Worm (Caenorhabditis elegans): ENCODE measurements around the gene F26D2.10.

The F26D2.10 gene

ce11 chrV:16401519-16401918 is 27.9 kb downstream of the F26D2.10 start, which contains the start of gene F13A7.14:
F13A7.14 (plus strand) TSS chrV:16401891.
- TF ChIP-seq ceh-83 (GFP tag; optimal IDR thresholded peaks at IDR 0.05) (no peak), ceh-43 (GFP tag; optimal IDR thresholded peaks at IDR 0.05) (peak; percentile 21), mep-1 (tag; optimal IDR thresholded peaks at IDR 0.05) (peak; percentile 17), sem-2 (GFP tag; optimal IDR thresholded peaks at IDR 0.05) (no peak), lin-13 (tag; optimal IDR thresholded peaks at IDR 0.05) (peak; percentile 22), mls-2 (tag; optimal IDR thresholded peaks at IDR 0.05) (no peak), pha-4 (tag; optimal IDR thresholded peaks at IDR 0.05) (no peak), sptf-1 (tag; optimal IDR thresholded peaks at IDR 0.05) (peak; percentile 38), ces-1 (GFP tag; optimal IDR thresholded peaks at IDR 0.05) (peak; percentile 52), lsy-2 (tag; optimal IDR thresholded peaks at IDR 0.05) (peak; percentile 59), nhr-237 (tag; optimal IDR thresholded peaks at IDR 0.05) (peak; percentile 47)

ce11 chrV:16399388-16399787 is 30.0 kb downstream of the F26D2.10 start, which contains the start of gene sre-36:
sre-36 (plus strand) TSS chrV:16399688.
- TF ChIP-seq unc-39 (tag; optimal IDR thresholded peaks at IDR 0.05) (no peak), drap-1 (GFP tag; optimal IDR thresholded peaks at IDR 0.05) (no peak), ces-1 (GFP tag; optimal IDR thresholded peaks at IDR 0.05) (no peak), nhr-12 (tag; optimal IDR thresholded peaks at IDR 0.05) (no peak), unc-62 (GFP tag; optimal IDR thresholded peaks at IDR 0.05) (no peak), ceh-83 (GFP tag; optimal IDR thresholded peaks at IDR 0.05) (no peak), zip-8 (tag; optimal IDR thresholded peaks at IDR 0.05) (no peak), nhr-237 (tag; optimal IDR thresholded peaks at IDR 0.05) (no peak), lsy-2 (tag; optimal IDR thresholded peaks at IDR 0.05) (no peak), ceh-43 (GFP tag; optimal IDR thresholded peaks at IDR 0.05) (no peak), flh-1 (GFP tag; optimal IDR thresholded peaks at IDR 0.05) (no peak), lin-32 (GFP tag; optimal IDR thresholded peaks at IDR 0.05) (no peak), snpc-4 (tag; optimal IDR thresholded peaks at IDR 0.05) (no peak), sptf-1 (tag; optimal IDR thresholded peaks at IDR 0.05) (no peak)

- TF ChIP-seq mls-2 (tag; optimal IDR thresholded peaks at IDR 0.05) (no peak), flh-1 (GFP tag; optimal IDR thresholded peaks at IDR 0.05) (no peak), mep-1 (tag; optimal IDR thresholded peaks at IDR 0.05) (no peak), elt-1 (tag; optimal IDR thresholded peaks at IDR 0.05; ENCODE audit: borderline replicate concordance, insufficient read depth) (no peak), unc-120 (tag; optimal IDR thresholded peaks at IDR 0.05; ENCODE audit: poor library complexity, severe bottlenecking) (no peak), unc-39 (tag; optimal IDR thresholded peaks at IDR 0.05) (no peak), zip-8 (tag; optimal IDR thresholded peaks at IDR 0.05) (no peak), drap-1 (GFP tag; optimal IDR thresholded peaks at IDR 0.05) (no peak)
Observed at ce11 chrV:16395739-16396138, 33.7 kb downstream of the F26D2.10 start, which contains the start of gene F13A7.12. F13A7.12 (plus strand) TSS chrV:16396039.

ce11 chrV:16395131-16395530 is 34.3 kb downstream of the F26D2.10 start, which contains the start of gene F13A7.11:
F13A7.11 (minus strand) TSS chrV:16395304.
- no peak for TF ChIP-seq unc-62 (GFP tag; optimal IDR thresholded peaks at IDR 0.05)
- TF ChIP-seq lin-32 (GFP tag; optimal IDR thresholded peaks at IDR 0.05) = no peak
- TF ChIP-seq nhr-12 (tag; optimal IDR thresholded peaks at IDR 0.05) = no peak
- TF ChIP-seq bed-3 (GFP tag; optimal IDR thresholded peaks at IDR 0.05) = no peak
- no peak for TF ChIP-seq cnd-1 (tag; optimal IDR thresholded peaks at IDR 0.05)
- TF ChIP-seq zip-8 (tag; optimal IDR thresholded peaks at IDR 0.05) = no peak
- no peak for TF ChIP-seq unc-120 (tag; optimal IDR thresholded peaks at IDR 0.05; ENCODE audit: poor library complexity, severe bottlenecking)
- TF ChIP-seq ceh-43 (GFP tag; optimal IDR thresholded peaks at IDR 0.05) = no peak
- TF ChIP-seq blmp-1 (tag; optimal IDR thresholded peaks at IDR 0.05) = no peak
- no peak for TF ChIP-seq unc-39 (tag; optimal IDR thresholded peaks at IDR 0.05)
- TF ChIP-seq ztf-11 (tag; optimal IDR thresholded peaks at IDR 0.05) = no peak
- TF ChIP-seq sem-2 (GFP tag; optimal IDR thresholded peaks at IDR 0.05) = no peak
- no peak for TF ChIP-seq pha-4 (tag; optimal IDR thresholded peaks at IDR 0.05)
- TF ChIP-seq elt-1 (tag; optimal IDR thresholded peaks at IDR 0.05; ENCODE audit: borderline replicate concordance, insufficient read depth) = no peak
- TF ChIP-seq flh-1 (GFP tag; optimal IDR thresholded peaks at IDR 0.05) = no peak
- TF ChIP-seq snpc-4 (tag; optimal IDR thresholded peaks at IDR 0.05) = no peak
- no peak for TF ChIP-seq lin-13 (tag; optimal IDR thresholded peaks at IDR 0.05)
- no peak for TF ChIP-seq sptf-1 (tag; optimal IDR thresholded peaks at IDR 0.05)
- no peak for TF ChIP-seq ces-1 (GFP tag; optimal IDR thresholded peaks at IDR 0.05)

- TF ChIP-seq nhr-28 (tag; optimal IDR thresholded peaks at IDR 0.05) = no peak
- TF ChIP-seq nhr-237 (tag; optimal IDR thresholded peaks at IDR 0.05) = no peak
- TF ChIP-seq nhr-12 (tag; optimal IDR thresholded peaks at IDR 0.05) = no peak
- TF ChIP-seq hlh-1 (tag; optimal IDR thresholded peaks at IDR 0.05) = no peak
- TF ChIP-seq ztf-11 (tag; optimal IDR thresholded peaks at IDR 0.05) = no peak
- no peak for TF ChIP-seq drap-1 (GFP tag; optimal IDR thresholded peaks at IDR 0.05)
Observed at ce11 chrV:16393728-16394127, 35.7 kb downstream of the F26D2.10 start, which contains the start of gene srd-63. srd-63 (minus strand) TSS chrV:16393828.
